Fruit fly (Drosophila melanogaster): ENCODE data around the gene Cpr30F.

The Cpr30F gene

dm6 chr2L:9949178-9950062, 16.5 kb upstream of the Cpr30F start:
- TF ChIP-seq insv (optimal IDR thresholded peaks at IDR 0.05) (no peak), ttk (optimal IDR thresholded peaks at IDR 0.05) (no peak), Sin3A (optimal IDR thresholded peaks at IDR 0.05) (no peak), h (optimal IDR thresholded peaks at IDR 0.05) (no peak), psq (optimal IDR thresholded peaks at IDR 0.05) (no peak), Myc (optimal IDR thresholded peaks at IDR 0.05) (no peak)

dm6 chr2L:9948520-9948858, 15.5 kb upstream of the Cpr30F start:
- TF ChIP-seq h (optimal IDR thresholded peaks at IDR 0.05): no peak
- no peak for TF ChIP-seq psq (optimal IDR thresholded peaks at IDR 0.05)
- no peak for TF ChIP-seq Sin3A (optimal IDR thresholded peaks at IDR 0.05)
- no peak for TF ChIP-seq Myc (optimal IDR thresholded peaks at IDR 0.05)
- TF ChIP-seq insv (optimal IDR thresholded peaks at IDR 0.05): no peak
- TF ChIP-seq ttk (optimal IDR thresholded peaks at IDR 0.05): no peak

- no peak for TF ChIP-seq Sin3A (optimal IDR thresholded peaks at IDR 0.05)
- no peak for TF ChIP-seq psq (optimal IDR thresholded peaks at IDR 0.05)
- TF ChIP-seq h (optimal IDR thresholded peaks at IDR 0.05): no peak
- no peak for TF ChIP-seq ttk (optimal IDR thresholded peaks at IDR 0.05)
- no peak for TF ChIP-seq insv (optimal IDR thresholded peaks at IDR 0.05)
- no peak for TF ChIP-seq Myc (optimal IDR thresholded peaks at IDR 0.05)
Observed at dm6 chr2L:9947738-9948519, 15.0 kb upstream of the Cpr30F start.

dm6 chr2L:9947265-9947664, 14.3 kb upstream of the Cpr30F start, which contains the start of gene CG5853:
CG5853 (minus strand) TSS chr2L:9947648.
- TF ChIP-seq Sin3A (optimal IDR thresholded peaks at IDR 0.05): no peak
- no peak for TF ChIP-seq psq (optimal IDR thresholded peaks at IDR 0.05)
- TF ChIP-seq h (optimal IDR thresholded peaks at IDR 0.05): no peak
- no peak for TF ChIP-seq Myc (optimal IDR thresholded peaks at IDR 0.05)
- TF ChIP-seq insv (optimal IDR thresholded peaks at IDR 0.05): no peak
- no peak for TF ChIP-seq ttk (optimal IDR thresholded peaks at IDR 0.05)

dm6 chr2L:9946051-9946450, 13.1 kb upstream of the Cpr30F start:
- no peak for TF ChIP-seq Sin3A (optimal IDR thresholded peaks at IDR 0.05)
- TF ChIP-seq insv (optimal IDR thresholded peaks at IDR 0.05): no peak
- no peak for TF ChIP-seq h (optimal IDR thresholded peaks at IDR 0.05)
- TF ChIP-seq psq (optimal IDR thresholded peaks at IDR 0.05): no peak

- TF ChIP-seq psq (optimal IDR thresholded peaks at IDR 0.05): no peak
- TF ChIP-seq insv (optimal IDR thresholded peaks at IDR 0.05): no peak
- no peak for TF ChIP-seq Myc (optimal IDR thresholded peaks at IDR 0.05)
- TF ChIP-seq h (optimal IDR thresholded peaks at IDR 0.05): no peak
- no peak for TF ChIP-seq ttk (optimal IDR thresholded peaks at IDR 0.05)
- no peak for TF ChIP-seq Sin3A (optimal IDR thresholded peaks at IDR 0.05)
Observed at dm6 chr2L:9945086-9945485, 12.1 kb upstream of the Cpr30F start.

- TF ChIP-seq Sin3A (optimal IDR thresholded peaks at IDR 0.05): no peak
- TF ChIP-seq insv (optimal IDR thresholded peaks at IDR 0.05): no peak
- TF ChIP-seq Myc (optimal IDR thresholded peaks at IDR 0.05): no peak
- TF ChIP-seq ttk (optimal IDR thresholded peaks at IDR 0.05): no peak
- TF ChIP-seq psq (optimal IDR thresholded peaks at IDR 0.05): no peak
- TF ChIP-seq h (optimal IDR thresholded peaks at IDR 0.05): no peak
Observed at dm6 chr2L:9943521-9943920, 10.6 kb upstream of the Cpr30F start.

- TF ChIP-seq h (optimal IDR thresholded peaks at IDR 0.05): no peak
- TF ChIP-seq Myc (optimal IDR thresholded peaks at IDR 0.05): no peak
- TF ChIP-seq insv (optimal IDR thresholded peaks at IDR 0.05): no peak
- TF ChIP-seq psq (optimal IDR thresholded peaks at IDR 0.05): no peak
- TF ChIP-seq Sin3A (optimal IDR thresholded peaks at IDR 0.05): no peak
- no peak for TF ChIP-seq ttk (optimal IDR thresholded peaks at IDR 0.05)
Observed at dm6 chr2L:9938631-9939256, 5.8 kb upstream of the Cpr30F start, which contains the start of the genes Datp and CG4619. Datp (minus strand) TSS chr2L:9938790. CG4619 (plus strand) TSS chr2L:9938863.

dm6 chr2L:9937908-9938307, 4.9 kb upstream of the Cpr30F start, which contains the start of gene Arglu1:
Arglu1 (minus strand) TSS chr2L:9938134.
- TF ChIP-seq insv (optimal IDR thresholded peaks at IDR 0.05) (no peak), Sin3A (optimal IDR thresholded peaks at IDR 0.05) (no peak), ttk (optimal IDR thresholded peaks at IDR 0.05) (no peak), psq (optimal IDR thresholded peaks at IDR 0.05) (no peak), h (optimal IDR thresholded peaks at IDR 0.05) (no peak), Myc (optimal IDR thresholded peaks at IDR 0.05) (no peak)

dm6 chr2L:9930280-9930679, 2.7 kb downstream of the Cpr30F start, which contains the start of gene CG42367:
CG42367 (plus strand) TSS chr2L:9930580.
- TF ChIP-seq h (optimal IDR thresholded peaks at IDR 0.05) (no peak), ttk (optimal IDR thresholded peaks at IDR 0.05) (no peak)

dm6 chr2L:9924765-9925164, 8.2 kb downstream of the Cpr30F start, which contains the start of the genes TbCMF46 and CG42366:
TbCMF46 (minus strand) TSS chr2L:9924865.
CG42366 (plus strand) TSS chr2L:9925161.
- no peak for TF ChIP-seq h (optimal IDR thresholded peaks at IDR 0.05)
- TF ChIP-seq insv (optimal IDR thresholded peaks at IDR 0.05): no peak
- no peak for TF ChIP-seq ttk (optimal IDR thresholded peaks at IDR 0.05)
- no peak for TF ChIP-seq psq (optimal IDR thresholded peaks at IDR 0.05)
- no peak for TF ChIP-seq Myc (optimal IDR thresholded peaks at IDR 0.05)
- no peak for TF ChIP-seq Sin3A (optimal IDR thresholded peaks at IDR 0.05)

- no peak for TF ChIP-seq ttk (optimal IDR thresholded peaks at IDR 0.05)
- no peak for TF ChIP-seq insv (optimal IDR thresholded peaks at IDR 0.05)
- TF ChIP-seq h (optimal IDR thresholded peaks at IDR 0.05): no peak
- TF ChIP-seq Myc (optimal IDR thresholded peaks at IDR 0.05): no peak
- no peak for TF ChIP-seq psq (optimal IDR thresholded peaks at IDR 0.05)
Observed at dm6 chr2L:9921401-9921800, 11.6 kb downstream of the Cpr30F start, which contains the start of gene CG4592. CG4592 (plus strand) TSS chr2L:9921633.

Measured in Kc167 (cell line).